Worm (Caenorhabditis elegans): ENCODE data around the gene F55G7.5.

F55G7.5 gene

DNA sequence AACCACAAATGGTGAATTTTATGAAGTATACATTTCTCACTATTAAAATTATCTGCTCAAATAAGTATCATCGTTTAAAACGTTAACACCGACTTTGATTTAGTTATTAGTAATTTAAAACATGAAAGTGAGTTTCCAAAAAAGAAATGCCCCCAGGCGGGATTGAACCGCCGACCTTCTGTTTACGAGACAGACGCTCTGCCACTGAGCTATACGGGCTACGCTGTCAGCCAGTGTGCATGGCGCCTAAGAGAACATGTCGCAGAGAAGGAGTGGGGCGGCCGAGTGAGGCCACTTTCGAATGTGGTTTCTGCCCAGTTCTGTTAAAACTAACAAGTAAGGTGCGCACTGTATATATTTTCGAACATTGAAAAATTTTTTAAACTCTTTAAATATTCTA, 3.8 kb downstream of the F55G7.5 start:
- TF ChIP-seq bed-3 (GFP tag; optimal IDR thresholded peaks at IDR 0.05), result peak; percentile 65
- no peak for TF ChIP-seq hlh-1 (tag; optimal IDR thresholded peaks at IDR 0.05)
- TF ChIP-seq cnd-1 (tag; optimal IDR thresholded peaks at IDR 0.05), result peak; percentile 85
- TF ChIP-seq elt-1 (tag; optimal IDR thresholded peaks at IDR 0.05; ENCODE audit: borderline replicate concordance, insufficient read depth), result no peak
- TF ChIP-seq ceh-43 (GFP tag; optimal IDR thresholded peaks at IDR 0.05), result peak; percentile 41
- peak; percentile 70 for TF ChIP-seq sem-2 (GFP tag; optimal IDR thresholded peaks at IDR 0.05)
- no peak for TF ChIP-seq lsy-2 (tag; optimal IDR thresholded peaks at IDR 0.05)
- TF ChIP-seq mab-5 (tag; optimal IDR thresholded peaks at IDR 0.05), result no peak
- TF ChIP-seq ham-2 (GFP tag; optimal IDR thresholded peaks at IDR 0.05), result peak; percentile 62
- peak; percentile 28 for TF ChIP-seq tbx-8 (GFP tag; optimal IDR thresholded peaks at IDR 0.05)
- TF ChIP-seq nhr-237 (tag; optimal IDR thresholded peaks at IDR 0.05), result no peak
- no peak for TF ChIP-seq snpc-4 (tag; optimal IDR thresholded peaks at IDR 0.05)
- TF ChIP-seq pha-4 (tag; optimal IDR thresholded peaks at IDR 0.05), result peak; percentile 41
- TF ChIP-seq unc-120 (tag; optimal IDR thresholded peaks at IDR 0.05; ENCODE audit: poor library complexity, severe bottlenecking), result peak; percentile 75
- TF ChIP-seq zip-8 (tag; optimal IDR thresholded peaks at IDR 0.05), result no peak
- TF ChIP-seq elt-3 (tag; optimal IDR thresholded peaks at IDR 0.05), result no peak
- TF ChIP-seq ceh-83 (GFP tag; optimal IDR thresholded peaks at IDR 0.05), result peak; percentile 69
- no peak for TF ChIP-seq ceh-39 (tag; optimal IDR thresholded peaks at IDR 0.05)
- TF ChIP-seq ces-1 (GFP tag; optimal IDR thresholded peaks at IDR 0.05), result peak; percentile 42
- TF ChIP-seq M03D4.4 (tag; optimal IDR thresholded peaks at IDR 0.05), result peak; percentile 80
- no peak for TF ChIP-seq ztf-11 (tag; optimal IDR thresholded peaks at IDR 0.05)
- TF ChIP-seq drap-1 (GFP tag; optimal IDR thresholded peaks at IDR 0.05), result peak; percentile 85
- peak; percentile 73 for TF ChIP-seq mls-2 (tag; optimal IDR thresholded peaks at IDR 0.05)
- TF ChIP-seq nhr-2 (tag; optimal IDR thresholded peaks at IDR 0.05), result no peak
- TF ChIP-seq lin-32 (GFP tag; optimal IDR thresholded peaks at IDR 0.05), result peak; percentile 41
- no peak for TF ChIP-seq nhr-76 (tag; optimal IDR thresholded peaks at IDR 0.05)
- TF ChIP-seq flh-1 (GFP tag; optimal IDR thresholded peaks at IDR 0.05), result no peak
- TF ChIP-seq mep-1 (tag; optimal IDR thresholded peaks at IDR 0.05), result peak; percentile 16
- no peak for TF ChIP-seq unc-62 (GFP tag; optimal IDR thresholded peaks at IDR 0.05)
- TF ChIP-seq sptf-1 (tag; optimal IDR thresholded peaks at IDR 0.05), result peak; percentile 87
- no peak for TF ChIP-seq unc-39 (tag; optimal IDR thresholded peaks at IDR 0.05)

ce11 chrX:11933547-11933946, 5.2 kb downstream of the F55G7.5 start:
- TF ChIP-seq nhr-237 (tag; optimal IDR thresholded peaks at IDR 0.05) (no peak), sem-2 (GFP tag; optimal IDR thresholded peaks at IDR 0.05) (no peak)

DNA sequence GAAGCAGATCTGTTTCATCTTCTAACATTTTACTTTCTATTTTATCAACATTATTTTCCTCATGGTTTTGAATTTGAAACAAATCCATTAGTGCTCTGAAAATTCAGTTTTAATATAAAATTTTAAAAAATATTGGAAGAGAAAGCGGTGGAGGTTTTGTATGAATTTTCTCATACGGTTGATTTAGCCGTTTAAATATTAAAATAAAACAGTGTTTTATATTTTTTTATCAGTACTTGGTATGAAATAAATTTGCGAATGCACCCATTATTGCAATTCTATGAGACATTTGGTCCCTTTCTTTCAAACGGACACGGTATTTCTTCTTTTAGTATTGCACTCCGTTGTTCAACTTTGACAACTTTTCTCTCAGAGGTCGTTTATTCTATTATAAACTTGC, 7.2 kb downstream of the F55G7.5 start, which contains the start of gene dot-1.4:
dot-1.4 (minus strand) TSS at position 101 of the 400 bp plus-strand sequence.
- TF ChIP-seq drap-1 (GFP tag; optimal IDR thresholded peaks at IDR 0.05), result no peak
- no peak for TF ChIP-seq zip-8 (tag; optimal IDR thresholded peaks at IDR 0.05)
- TF ChIP-seq mab-5 (tag; optimal IDR thresholded peaks at IDR 0.05), result no peak
- no peak for TF ChIP-seq lin-32 (GFP tag; optimal IDR thresholded peaks at IDR 0.05)
- no peak for TF ChIP-seq nhr-76 (tag; optimal IDR thresholded peaks at IDR 0.05)
- TF ChIP-seq cnd-1 (tag; optimal IDR thresholded peaks at IDR 0.05), result no peak
- no peak for TF ChIP-seq nhr-12 (tag; optimal IDR thresholded peaks at IDR 0.05)
- TF ChIP-seq nhr-2 (tag; optimal IDR thresholded peaks at IDR 0.05), result no peak

ce11 chrX:11927585-11927984, 11.1 kb downstream of the F55G7.5 start, which contains the start of gene F55G7.4:
F55G7.4 (plus strand) TSS chrX:11927885.
- TF ChIP-seq M03D4.4 (tag; optimal IDR thresholded peaks at IDR 0.05), result no peak
- TF ChIP-seq tbx-8 (GFP tag; optimal IDR thresholded peaks at IDR 0.05), result no peak
- no peak for TF ChIP-seq pha-4 (tag; optimal IDR thresholded peaks at IDR 0.05)
- TF ChIP-seq lin-32 (GFP tag; optimal IDR thresholded peaks at IDR 0.05), result no peak
- TF ChIP-seq mep-1 (tag; optimal IDR thresholded peaks at IDR 0.05), result no peak
- no peak for TF ChIP-seq mls-2 (tag; optimal IDR thresholded peaks at IDR 0.05)
- TF ChIP-seq sem-2 (GFP tag; optimal IDR thresholded peaks at IDR 0.05), result no peak
- no peak for TF ChIP-seq ztf-11 (tag; optimal IDR thresholded peaks at IDR 0.05)
- TF ChIP-seq drap-1 (GFP tag; optimal IDR thresholded peaks at IDR 0.05), result no peak
- no peak for TF ChIP-seq snpc-4 (tag; optimal IDR thresholded peaks at IDR 0.05)
- TF ChIP-seq flh-1 (GFP tag; optimal IDR thresholded peaks at IDR 0.05), result no peak
- TF ChIP-seq ces-1 (GFP tag; optimal IDR thresholded peaks at IDR 0.05), result no peak

DNA sequence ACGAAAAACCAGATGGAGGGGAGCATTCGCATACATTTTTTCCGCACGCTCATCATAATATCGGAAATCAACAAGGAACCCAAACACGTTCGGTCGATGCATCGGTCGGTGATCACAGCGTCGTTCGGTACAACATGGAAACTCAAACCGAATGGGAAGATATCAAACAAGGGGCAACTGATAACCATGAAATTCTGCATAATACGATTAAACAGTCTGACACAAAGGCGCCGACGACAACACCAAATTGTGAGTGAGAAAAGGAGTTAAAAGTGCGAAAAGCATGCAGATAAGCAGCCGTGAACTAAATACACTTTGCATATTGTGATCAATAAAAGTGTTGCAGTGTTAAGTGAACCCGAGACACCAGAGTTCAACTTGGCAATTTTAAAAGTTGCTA, 13.5 kb downstream of the F55G7.5 start:
- no peak for TF ChIP-seq lin-32 (GFP tag; optimal IDR thresholded peaks at IDR 0.05)
- no peak for TF ChIP-seq ham-2 (GFP tag; optimal IDR thresholded peaks at IDR 0.05)
- no peak for TF ChIP-seq sem-2 (GFP tag; optimal IDR thresholded peaks at IDR 0.05)
- no peak for TF ChIP-seq nhr-2 (tag; optimal IDR thresholded peaks at IDR 0.05)
- no peak for TF ChIP-seq tbx-8 (GFP tag; optimal IDR thresholded peaks at IDR 0.05)
- TF ChIP-seq pha-4 (tag; optimal IDR thresholded peaks at IDR 0.05), result no peak
- TF ChIP-seq nhr-76 (tag; optimal IDR thresholded peaks at IDR 0.05), result no peak
- no peak for TF ChIP-seq flh-1 (GFP tag; optimal IDR thresholded peaks at IDR 0.05)
- no peak for TF ChIP-seq zip-8 (tag; optimal IDR thresholded peaks at IDR 0.05)
- no peak for TF ChIP-seq unc-62 (GFP tag; optimal IDR thresholded peaks at IDR 0.05)
- no peak for TF ChIP-seq mls-2 (tag; optimal IDR thresholded peaks at IDR 0.05)
- no peak for TF ChIP-seq mep-1 (tag; optimal IDR thresholded peaks at IDR 0.05)
- no peak for TF ChIP-seq M03D4.4 (tag; optimal IDR thresholded peaks at IDR 0.05)
- TF ChIP-seq mab-5 (tag; optimal IDR thresholded peaks at IDR 0.05), result no peak
- TF ChIP-seq ztf-11 (tag; optimal IDR thresholded peaks at IDR 0.05), result no peak
- no peak for TF ChIP-seq hlh-1 (tag; optimal IDR thresholded peaks at IDR 0.05)
- no peak for TF ChIP-seq nhr-28 (tag; optimal IDR thresholded peaks at IDR 0.05)
- no peak for TF ChIP-seq elt-3 (tag; optimal IDR thresholded peaks at IDR 0.05)
- no peak for TF ChIP-seq snpc-4 (tag; optimal IDR thresholded peaks at IDR 0.05)
